Worm (Caenorhabditis elegans): ENCODE measurements around the gene miro-1.

- no peak for TF ChIP-seq ztf-11 (tag; optimal IDR thresholded peaks at IDR 0.05)
- TF ChIP-seq unc-55 (GFP tag; optimal IDR thresholded peaks at IDR 0.05) = no peak
- TF ChIP-seq nhr-77 (tag; optimal IDR thresholded peaks at IDR 0.05) = no peak
- TF ChIP-seq nhr-237 (tag; optimal IDR thresholded peaks at IDR 0.05) = no peak
- TF ChIP-seq ztf-4 (tag; optimal IDR thresholded peaks at IDR 0.05) = no peak
- TF ChIP-seq lin-39 (tag; optimal IDR thresholded peaks at IDR 0.05) = no peak
- TF ChIP-seq nhr-25 (tag; optimal IDR thresholded peaks at IDR 0.05) = no peak
- TF ChIP-seq dmd-4 (tag; optimal IDR thresholded peaks at IDR 0.05) = no peak
Measured at ce11 chrIV:4737258-4737657, 21.7 kb upstream of the miro-1 start, which contains the start of gene fbxb-78.

All from whole organism, L2 larva.